Worm (Caenorhabditis elegans) whole organism, L4 larva: ENCODE results near the gene R07D5.2.

Experiments used
- F26F4.8 ChIP-seq: fragments of 200-800 bp; sonication (Bioruptor generic); conservative IDR thresholded peaks from 2 replicates; pipeline ENCODE4 v1.3.6; 2022; ENCODE audit warnings: missing genetic modification characterization, missing compliant biosample characterization
- F37D6.2 ChIP-seq: sonication (generic microtip); optimal IDR thresholded peaks from 2 replicates; lab custom pipeline; 2016; ENCODE audit warnings: mild to moderate bottlenecking, missing genetic modification characterization, missing compliant biosample characterization
- Y105C5A.15 ChIP-seq: fragments of 200-800 bp; sonication (Bioruptor generic); IDR thresholded peaks from 2 replicates; pipeline ENCODE4 v1.3.6; 2022; ENCODE audit warnings: missing genetic modification characterization, missing compliant biosample characterization
- aly-2 ChIP-seq: sonication (generic microtip); optimal IDR thresholded peaks from 2 replicates; lab custom pipeline; 2018; ENCODE audit warnings: missing biosample characterization, missing genetic modification characterization
- ama-1 ChIP-seq: fragments of 150-350 bp; optimal IDR thresholded peaks from 2 replicates; lab custom pipeline; 2014; ENCODE audit warnings: inconsistent platforms, mixed read lengths
- ceh-82 ChIP-seq: sonication (generic microtip); optimal IDR thresholded peaks from 2 replicates; lab custom pipeline; 2017; ENCODE audit warnings: missing biosample characterization, missing genetic modification characterization
- duxl-1 ChIP-seq: sonication (generic microtip); optimal IDR thresholded peaks from 2 replicates; lab custom pipeline; 2016; ENCODE audit warnings: mild to moderate bottlenecking, missing genetic modification characterization, moderate library complexity, missing compliant biosample characterization; ENCODE audit not compliant: poor library complexity
- egl-27 ChIP-seq: sonication (generic microtip); optimal IDR thresholded peaks from 3 replicates; lab custom pipeline; 2017; ENCODE audit warnings: missing biosample characterization, missing genetic modification reagents, missing genetic modification characterization
- madf-9 ChIP-seq: fragments of 200-800 bp; sonication (Bioruptor generic); conservative IDR thresholded peaks from 2 replicates; pipeline ENCODE4 v1.3.6; 2022; ENCODE audit warnings: missing genetic modification reagents, missing genetic modification characterization, missing compliant biosample characterization
- mdl-1 ChIP-seq, 2 experiments: fragments of 150-350 bp in 1 of 2; sonication (generic microtip) in 1 of 2; optimal IDR thresholded peaks; 2 replicates each; lab custom pipeline; 2014 to 2017; ENCODE audit warnings: missing biosample characterization in 2 of 2, missing genetic modification characterization in 2 of 2
- nhr-11 ChIP-seq: fragments of 150-350 bp; optimal IDR thresholded peaks from 2 replicates; lab custom pipeline; 2014; ENCODE audit warnings: missing biosample characterization, missing genetic modification characterization
- pqm-1 ChIP-seq: sonication (generic microtip); optimal IDR thresholded peaks from 2 replicates; lab custom pipeline; 2017; ENCODE audit warnings: missing biosample characterization, missing genetic modification characterization
- ztf-11 ChIP-seq: fragments of 150-350 bp; optimal IDR thresholded peaks from 2 replicates; lab custom pipeline; 2014; ENCODE audit warnings: missing biosample characterization, missing genetic modification characterization

DNA sequence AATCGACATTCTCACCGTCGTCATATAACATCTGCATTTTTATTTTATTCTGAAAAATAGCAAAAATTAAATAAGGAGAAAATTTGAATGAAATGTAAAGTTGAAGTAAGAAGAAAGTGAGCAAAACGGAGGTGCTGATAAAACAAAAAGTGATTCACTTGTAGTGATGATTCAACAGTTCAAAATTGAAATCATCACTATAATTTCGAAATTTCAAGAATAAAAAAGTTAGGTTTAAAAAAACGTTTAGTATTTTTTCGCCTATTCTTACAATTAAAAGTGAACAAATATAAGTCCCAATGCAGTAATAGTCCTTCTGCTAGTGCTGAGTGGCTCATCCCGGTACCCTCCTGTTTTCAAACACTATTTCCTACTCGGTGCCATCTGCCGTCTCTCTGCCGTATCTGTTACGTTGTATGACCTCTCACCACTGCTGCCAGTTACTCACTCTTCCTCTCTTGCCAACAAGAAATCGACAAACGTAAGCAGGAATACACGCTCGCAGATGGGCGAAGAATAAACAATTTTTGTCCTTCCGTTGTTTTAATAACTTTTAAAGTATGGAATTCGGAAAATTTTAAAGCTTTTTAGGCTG, 15.9 kb downstream of the R07D5.2 start, which contains the start of gene dhhc-1:
- no peak for TF ChIP-seq Y105C5A.15 (GFP tag; lab: Robert Waterston, UW)
- no peak for TF ChIP-seq madf-9 (GFP tag; lab: Robert Waterston, UW)
- no peak for TF ChIP-seq nhr-11
- TF ChIP-seq F26F4.8 (GFP tag; lab: Robert Waterston, UW): no peak
- TF ChIP-seq ama-1: no peak
- no peak for TF ChIP-seq aly-2 (tag; lab: Kevin White, UChicago)
- peak; percentile 48 for TF ChIP-seq pqm-1 (tag; lab: Kevin White, UChicago)
- TF ChIP-seq duxl-1: no peak
- TF ChIP-seq ztf-11 (tag; lab: Kevin White, UChicago): no peak
- TF ChIP-seq ceh-82 (tag; lab: Kevin White, UChicago): no peak
- TF ChIP-seq egl-27: no peak
- no peak for TF ChIP-seq mdl-1 (tag; optimal IDR thresholded peaks at IDR 0.05; lab: Kevin White, UChicago)
- TF ChIP-seq F37D6.2 (tag; lab: Kevin White, UChicago): no peak
